Worm (Caenorhabditis elegans) whole organism, mixed stage, embryonic: ENCODE data around the gene T24A6.20.

Experiments used
- blmp-1 ChIP-seq: fragments of 150-350 bp; optimal IDR thresholded peaks from 2 replicates; lab custom pipeline; 2014; ENCODE audit warnings: missing biosample characterization, missing genetic modification characterization
- elt-3 ChIP-seq: fragments of 150-350 bp; optimal IDR thresholded peaks from 2 replicates; lab custom pipeline; 2014; ENCODE audit warnings: missing biosample characterization, missing genetic modification characterization
- lin-13 ChIP-seq: fragments of 150-350 bp; optimal IDR thresholded peaks from 2 replicates; lab custom pipeline; 2014; ENCODE audit warnings: missing biosample characterization, missing genetic modification characterization
- mab-5 ChIP-seq: fragments of 150-350 bp; optimal IDR thresholded peaks from 2 replicates; lab custom pipeline; 2014; ENCODE audit warnings: missing biosample characterization, missing genetic modification characterization
- nhr-12 ChIP-seq: fragments of 150-350 bp; optimal IDR thresholded peaks from 2 replicates; lab custom pipeline; 2014; ENCODE audit warnings: missing biosample characterization, missing genetic modification characterization
- nhr-237 ChIP-seq: fragments of 150-350 bp; optimal IDR thresholded peaks from 2 replicates; lab custom pipeline; 2014; ENCODE audit warnings: missing biosample characterization, missing genetic modification characterization
- nhr-76 ChIP-seq: sonication (generic microtip); optimal IDR thresholded peaks from 2 replicates; lab custom pipeline; 2017; ENCODE audit warnings: missing biosample characterization, missing genetic modification characterization
- pha-4 ChIP-seq: fragments of 150-350 bp; optimal IDR thresholded peaks from 2 replicates; lab custom pipeline; 2018; ENCODE audit warnings: missing biosample characterization, missing genetic modification reagents, missing genetic modification characterization
- snpc-4 ChIP-seq: fragments of 150-350 bp; optimal IDR thresholded peaks from 2 replicates; lab custom pipeline; 2014; ENCODE audit warnings: missing biosample characterization, missing genetic modification characterization
- unc-62 ChIP-seq: fragments of 150-350 bp; optimal IDR thresholded peaks from 2 replicates; lab custom pipeline; 2014; ENCODE audit warnings: missing biosample characterization, missing genetic modification reagents, missing genetic modification characterization
- zip-8 ChIP-seq: fragments of 150-350 bp; optimal IDR thresholded peaks from 2 replicates; lab custom pipeline; 2014; ENCODE audit warnings: missing biosample characterization, missing genetic modification characterization

DNA sequence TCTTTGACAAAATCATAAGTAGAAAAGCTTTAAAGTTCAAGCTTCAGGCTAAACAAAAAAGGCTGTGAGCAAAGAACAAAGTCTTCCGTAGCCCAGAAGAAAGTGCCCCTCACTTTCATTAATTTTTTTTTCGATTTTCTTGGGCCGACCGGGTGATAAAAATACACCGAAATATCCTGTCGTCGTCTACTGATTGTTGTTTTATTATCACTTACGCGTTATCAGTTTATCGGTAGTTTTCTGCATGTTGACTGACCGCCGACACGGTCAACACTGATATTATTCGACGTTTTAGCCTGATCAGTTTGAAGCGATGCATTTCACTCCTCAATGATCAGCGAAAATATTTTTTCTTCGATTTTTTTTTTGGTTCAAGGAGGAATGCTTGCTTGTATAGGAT lies 27.5 kb downstream of the T24A6.20 start:
- TF ChIP-seq blmp-1 (tag; lab: Kevin White, UChicago) (no peak), snpc-4 (tag; lab: Kevin White, UChicago) (no peak), unc-62 (GFP tag; lab: Kevin White, UChicago) (no peak), zip-8 (tag; lab: Kevin White, UChicago) (no peak), pha-4 (tag; lab: Kevin White, UChicago) (no peak), nhr-237 (tag; lab: Kevin White, UChicago) (no peak), nhr-76 (no peak), nhr-12 (no peak), elt-3 (tag; lab: Kevin White, UChicago) (no peak), mab-5 (tag; lab: Kevin White, UChicago) (no peak), lin-13 (tag; lab: Kevin White, UChicago) (no peak)
